Worm (Caenorhabditis elegans) whole organism, early embryonic: Measurements from ENCODE around the gene npr-30.

Experiments used
- B0310.2 ChIP-seq: sonication (generic microtip); optimal IDR thresholded peaks from 2 replicates; lab custom pipeline; 2016; ENCODE audit warnings: mild to moderate bottlenecking, missing genetic modification characterization, missing compliant biosample characterization
- ama-1 ChIP-seq: fragments of 150-350 bp; optimal IDR thresholded peaks from 2 replicates; lab custom pipeline; 2014
- ceh-13 ChIP-seq: fragments of 200-800 bp; sonication (Bioruptor generic); optimal IDR thresholded peaks from 2 replicates; lab custom pipeline; 2018; ENCODE audit warnings: mild to moderate bottlenecking, missing genetic modification characterization, missing compliant biosample characterization
- hmg-4 ChIP-seq: fragments of 200-800 bp; sonication (Bioruptor generic); optimal IDR thresholded peaks from 2 replicates; lab custom pipeline; 2018; ENCODE audit warnings: mild to moderate bottlenecking, missing genetic modification characterization, missing compliant biosample characterization
- pes-1 ChIP-seq: fragments of 200-800 bp; sonication (Bioruptor generic); IDR thresholded peaks from 2 replicates; pipeline ENCODE4 v1.3.6; 2022; ENCODE audit warnings: missing genetic modification reagents, missing genetic modification characterization, missing compliant biosample characterization
- scrt-1 ChIP-seq: fragments of 200-800 bp; sonication (Bioruptor generic); IDR thresholded peaks from 2 replicates; pipeline ENCODE4 v1.3.6; 2022; ENCODE audit warnings: missing genetic modification characterization, missing compliant biosample characterization
- sea-1 ChIP-seq: fragments of 200-800 bp; sonication (Bioruptor generic); conservative IDR thresholded peaks from 2 replicates; pipeline ENCODE4 v1.3.6; 2022; ENCODE audit warnings: missing genetic modification characterization, missing compliant biosample characterization
- tbx-11 ChIP-seq: fragments of 200-800 bp; sonication (Bioruptor generic); IDR thresholded peaks from 2 replicates; pipeline ENCODE4 v1.3.6; 2022; ENCODE audit warnings: missing genetic modification characterization, missing compliant biosample characterization

ce11 chrIII:53696-54095, 50.6 kb downstream of the npr-30 start:
- TF ChIP-seq pes-1 (GFP tag; lab: Robert Waterston, UW) (no peak), ama-1 (no peak), sea-1 (GFP tag; lab: Robert Waterston, UW) (0 out of 2 replicates have a peak, but pooled peaks have one; percentile 5), tbx-11 (no peak), scrt-1 (no peak), ceh-13 (GFP tag; lab: Kevin White, UChicago) (no peak), hmg-4 (GFP tag; lab: Kevin White, UChicago) (no peak), B0310.2 (tag; lab: Kevin White, UChicago) (no peak)
